Fruit fly (Drosophila melanogaster): ENCODE data around the gene ps.

ps gene

dm6 chr3R:9493627-9494626 lies 76.2 kb downstream of the ps start, which contains the start of gene CG16779 (continued):
- TF ChIP-seq Hr38 (GFP tag; optimal IDR thresholded peaks at IDR 0.05) = no peak
- TF ChIP-seq CG8119 (GFP tag; IDR thresholded peaks at IDR 0.05) = no peak
- TF ChIP-seq CG3919 (GFP tag; optimal IDR thresholded peaks at IDR 0.05) = no peak
- TF ChIP-seq Eip93F (GFP tag; optimal IDR thresholded peaks at IDR 0.05) = no peak
- no peak for TF ChIP-seq CG16779 (tag; optimal IDR thresholded peaks at IDR 0.05)
- no peak for TF ChIP-seq Ets21C (GFP tag; optimal IDR thresholded peaks at IDR 0.05)
- no peak for TF ChIP-seq CG10631 (GFP tag; optimal IDR thresholded peaks at IDR 0.05)
- peak; percentile 14 for TF ChIP-seq Sox14 (GFP tag; optimal IDR thresholded peaks at IDR 0.05)
- TF ChIP-seq Sox15 (GFP tag; optimal IDR thresholded peaks at IDR 0.05) = peak; percentile 46
- peak; percentile 41 for TF ChIP-seq OdsH (GFP tag; optimal IDR thresholded peaks at IDR 0.05)
- no peak for TF ChIP-seq CG9139 (GFP tag; optimal IDR thresholded peaks at IDR 0.05)
- peak; percentile 67 for TF ChIP-seq CG32006 (GFP tag; optimal IDR thresholded peaks at IDR 0.05)
- peak; percentile 15 for TF ChIP-seq CG3032 (tag; optimal IDR thresholded peaks at IDR 0.05)
- TF ChIP-seq fkh (GFP tag; optimal IDR thresholded peaks at IDR 0.05) = peak; percentile 22
- peak; percentile 30 for TF ChIP-seq acj6 (GFP tag; optimal IDR thresholded peaks at IDR 0.05)
- no peak for TF ChIP-seq CG11294 (GFP tag; IDR thresholded peaks at IDR 0.05)
- TF ChIP-seq ss (GFP tag; optimal IDR thresholded peaks at IDR 0.05) = peak in 1 of 2 experiments; percentile 4
- peak; percentile 30 for TF ChIP-seq pdm3 (GFP tag; optimal IDR thresholded peaks at IDR 0.05)
- peak; percentile 84 for TF ChIP-seq svp (GFP tag)
- no peak for TF ChIP-seq vri (GFP tag; optimal IDR thresholded peaks at IDR 0.05)
- TF ChIP-seq Hr39 (GFP tag; optimal IDR thresholded peaks at IDR 0.05) = peak; percentile 39
- peak; percentile 39 for TF ChIP-seq CG10669 (GFP tag; optimal IDR thresholded peaks at IDR 0.05)
- TF ChIP-seq CG11762 (GFP tag; optimal IDR thresholded peaks at IDR 0.05; ENCODE audit: insufficient read depth) = no peak
- TF ChIP-seq fd85E (GFP tag; optimal IDR thresholded peaks at IDR 0.05) = no peak
- peak; percentile 46 for TF ChIP-seq Sox102F (GFP tag; optimal IDR thresholded peaks at IDR 0.05)
- TF ChIP-seq dsx (GFP tag; optimal IDR thresholded peaks at IDR 0.05; ENCODE audit: poor library complexity, severe bottlenecking) = no peak

dm6 chr3R:9494627-9495009 lies 76.9 kb downstream of the ps start, which contains the start of gene phu:
TSS of gene phu (plus strand) at chr3R:9494801.
- TF ChIP-seq Met (GFP tag; optimal IDR thresholded peaks at IDR 0.05) (no peak), CG11762 (GFP tag; optimal IDR thresholded peaks at IDR 0.05; ENCODE audit: insufficient read depth) (no peak), OdsH (GFP tag; optimal IDR thresholded peaks at IDR 0.05) (no peak), vri (GFP tag; optimal IDR thresholded peaks at IDR 0.05) (peak; percentile 8), Hr39 (GFP tag; optimal IDR thresholded peaks at IDR 0.05) (no peak), spab (GFP tag; optimal IDR thresholded peaks at IDR 0.05) (no peak), Eip78C (GFP tag) (no peak), fkh (GFP tag; optimal IDR thresholded peaks at IDR 0.05) (no peak), CG6276 (GFP tag; optimal IDR thresholded peaks at IDR 0.05) (no peak), Blimp-1 (GFP tag; optimal IDR thresholded peaks at IDR 0.05) (no peak), Eip75B (GFP tag; optimal IDR thresholded peaks at IDR 0.05) (no peak), lz (GFP tag; optimal IDR thresholded peaks at IDR 0.05) (no peak), pdm3 (GFP tag; optimal IDR thresholded peaks at IDR 0.05) (no peak), Sox102F (GFP tag; optimal IDR thresholded peaks at IDR 0.05) (no peak), svp (GFP tag) (peak; percentile 70), Ets21C (GFP tag; optimal IDR thresholded peaks at IDR 0.05) (no peak), CG4318 (GFP tag; optimal IDR thresholded peaks at IDR 0.05) (no peak)

- no peak for TF ChIP-seq CG16779 (tag; optimal IDR thresholded peaks at IDR 0.05)
- peak; percentile 8 for TF ChIP-seq Eip75B (GFP tag; optimal IDR thresholded peaks at IDR 0.05)
- peak; percentile 31 for TF ChIP-seq Ets21C (GFP tag; optimal IDR thresholded peaks at IDR 0.05)
- peak; percentile 61 for TF ChIP-seq CG3032 (tag; optimal IDR thresholded peaks at IDR 0.05)
- TF ChIP-seq svp (GFP tag) = peak; percentile 71
- peak in 1 of 2 experiments; percentile 16 for TF ChIP-seq ss (GFP tag; optimal IDR thresholded peaks at IDR 0.05)
- TF ChIP-seq Met (GFP tag; optimal IDR thresholded peaks at IDR 0.05) = peak; percentile 47
- TF ChIP-seq Sox15 (GFP tag; optimal IDR thresholded peaks at IDR 0.05) = peak; percentile 33
- TF ChIP-seq CG8319 (GFP tag; optimal IDR thresholded peaks at IDR 0.05) = no peak
- TF ChIP-seq fkh (GFP tag; optimal IDR thresholded peaks at IDR 0.05) = no peak
- no peak for TF ChIP-seq CG11762 (GFP tag; optimal IDR thresholded peaks at IDR 0.05; ENCODE audit: insufficient read depth)
- TF ChIP-seq pdm3 (GFP tag; optimal IDR thresholded peaks at IDR 0.05) = peak; percentile 26
- peak; percentile 70 for TF ChIP-seq esn (GFP tag; optimal IDR thresholded peaks at IDR 0.05)
- TF ChIP-seq eg (GFP tag; IDR thresholded peaks at IDR 0.05) = no peak
- TF ChIP-seq topi (GFP tag; optimal IDR thresholded peaks at IDR 0.05) = peak; percentile 53
- TF ChIP-seq CG9139 (GFP tag; optimal IDR thresholded peaks at IDR 0.05) = no peak
- TF ChIP-seq CG8632 (GFP tag; optimal IDR thresholded peaks at IDR 0.05) = no peak
- no peak for TF ChIP-seq Ets96B (tag; optimal IDR thresholded peaks at IDR 0.05)
- no peak for TF ChIP-seq CG34406 (GFP tag; optimal IDR thresholded peaks at IDR 0.05)
- peak; percentile 19 for TF ChIP-seq CG10631 (GFP tag; optimal IDR thresholded peaks at IDR 0.05)
- 0 out of 2 replicates have a peak, but pooled peaks have one; percentile 9 for TF ChIP-seq CG11294 (GFP tag; IDR thresholded peaks at IDR 0.05)
- no peak for TF ChIP-seq Lpt (GFP tag; optimal IDR thresholded peaks at IDR 0.05)
- TF ChIP-seq CG1621 (tag; optimal IDR thresholded peaks at IDR 0.05) = no peak
- no peak for TF ChIP-seq dsx (GFP tag; optimal IDR thresholded peaks at IDR 0.05; ENCODE audit: poor library complexity, severe bottlenecking)
These were observed 79.0 kb downstream of the ps start for dm6 chr3R:9496748-9497147.

All from whole organism, prepupa.